Worm (Caenorhabditis elegans) whole organism, L2 larva: ENCODE measurements around the gene Y45F10B.59.

Source experiments
- snpc-4 ChIP-seq: fragments of 150-350 bp; optimal IDR thresholded peaks from 2 replicates; lab custom pipeline; 2014; ENCODE audit warnings: missing biosample characterization, missing genetic modification characterization
- unc-62 ChIP-seq: fragments of 150-350 bp; optimal IDR thresholded peaks from 2 replicates; lab custom pipeline; 2014; ENCODE audit warnings: missing biosample characterization, missing genetic modification reagents, missing genetic modification characterization
- zag-1 ChIP-seq: fragments of 150-350 bp; optimal IDR thresholded peaks from 2 replicates; lab custom pipeline; 2014; ENCODE audit warnings: missing biosample characterization, missing genetic modification characterization
- ztf-11 ChIP-seq: sonication (generic microtip); optimal IDR thresholded peaks from 2 replicates; lab custom pipeline; 2017; ENCODE audit warnings: missing biosample characterization, missing genetic modification characterization

DNA sequence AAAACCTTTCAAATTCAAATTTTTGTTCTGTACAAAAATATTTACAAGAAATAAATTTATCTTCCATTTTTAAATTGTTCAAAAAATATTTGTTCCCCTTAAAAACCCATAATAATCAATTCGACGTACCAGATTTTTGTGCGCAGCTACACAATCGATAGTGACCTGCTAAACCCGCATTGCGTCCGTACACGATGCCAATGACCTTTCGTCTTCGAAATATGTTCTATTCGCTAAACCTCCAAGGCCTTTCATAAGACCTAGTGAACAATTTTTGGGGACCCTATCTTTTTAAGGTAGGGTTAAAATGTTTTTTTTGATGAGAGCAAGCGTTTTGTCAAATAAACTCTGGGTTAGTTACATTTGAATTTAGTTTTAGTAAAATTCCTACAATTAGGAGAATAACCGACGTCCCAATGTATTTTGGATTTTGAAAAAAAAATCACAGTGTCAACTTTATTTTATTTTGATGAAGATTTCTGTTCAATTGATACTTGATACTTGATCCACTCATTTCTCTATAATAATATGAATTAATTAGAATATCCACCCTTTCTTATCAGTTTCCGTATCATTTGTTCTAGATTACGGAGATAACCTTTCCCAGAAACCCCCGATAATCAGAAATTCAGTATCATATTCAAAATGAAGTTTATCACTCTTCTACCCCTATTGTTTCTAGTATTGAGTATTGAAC is at the start of gene Y45F10B.59:
- TF ChIP-seq unc-62 (GFP tag; lab: Kevin White, UChicago) (no peak), zag-1 (tag; lab: Kevin White, UChicago) (no peak), snpc-4 (tag; lab: Kevin White, UChicago) (peak; percentile 60), ztf-11 (tag; lab: Kevin White, UChicago) (no peak)
